Fruit fly (Drosophila melanogaster): ENCODE measurements around the gene sip2.

sip2 gene

dm6 chr2L:6919850-6920660 lies 43.8 kb downstream of the sip2 start, which contains the start of gene x16:
Gene x16 (minus strand): TSS chr2L:6920210.
- TF ChIP-seq CG15710 (tag; optimal IDR thresholded peaks at IDR 0.05) (no peak), CG8159 (tag; optimal IDR thresholded peaks at IDR 0.05) (peak; percentile 13)

dm6 chr2L:6919203-6919849 lies 44.5 kb downstream of the sip2 start:
- TF ChIP-seq Pif1B (GFP tag; optimal IDR thresholded peaks at IDR 0.05), result no peak
- TF ChIP-seq EcR (GFP tag; optimal IDR thresholded peaks at IDR 0.05), result no peak
- TF ChIP-seq CG12605 (GFP tag; IDR thresholded peaks at IDR 0.05), result no peak
- TF ChIP-seq CG34367 (tag; optimal IDR thresholded peaks at IDR 0.05), result no peak
- no peak for TF ChIP-seq CG14655 (GFP tag; optimal IDR thresholded peaks at IDR 0.05)
- TF ChIP-seq CG15710 (tag; optimal IDR thresholded peaks at IDR 0.05), result peak; percentile 4

dm6 chr2L:6918517-6919202 lies 45.2 kb downstream of the sip2 start, which contains the start of gene nop5:
Gene nop5 (minus strand): TSS chr2L:6918743.
- TF ChIP-seq CG15710 (tag; optimal IDR thresholded peaks at IDR 0.05) (peak; percentile 67), Snoo (tag; optimal IDR thresholded peaks at IDR 0.05) (peak; percentile 50), CG8159 (tag; optimal IDR thresholded peaks at IDR 0.05) (no peak), rn (GFP tag; IDR thresholded peaks at IDR 0.05) (no peak), CG9948 (tag; optimal IDR thresholded peaks at IDR 0.05) (peak; percentile 63), CG17806 (tag; optimal IDR thresholded peaks at IDR 0.05) (peak; percentile 44)

- TF ChIP-seq CG15710 (tag; optimal IDR thresholded peaks at IDR 0.05), result no peak
- TF ChIP-seq CG32121 (GFP tag; IDR thresholded peaks at IDR 0.05), result no peak
- TF ChIP-seq gl (tag; optimal IDR thresholded peaks at IDR 0.05), result no peak
- TF ChIP-seq CG9948 (tag; optimal IDR thresholded peaks at IDR 0.05), result no peak
- no peak for TF ChIP-seq CG8159 (tag; optimal IDR thresholded peaks at IDR 0.05)
- no peak for TF ChIP-seq CG12605 (GFP tag; IDR thresholded peaks at IDR 0.05)
- TF ChIP-seq EcR (GFP tag; optimal IDR thresholded peaks at IDR 0.05), result no peak
Observed at dm6 chr2L:6916345-6916744, 47.5 kb downstream of the sip2 start, which contains the start of gene CG32829. Gene CG32829 (minus strand): TSS chr2L:6916445.

dm6 chr2L:6913964-6914363 lies 49.9 kb downstream of the sip2 start, which contains the start of gene Wee1:
Gene Wee1 (minus strand): TSS chr2L:6914138.
- TF ChIP-seq CG14655 (GFP tag; optimal IDR thresholded peaks at IDR 0.05) (no peak), CG15710 (tag; optimal IDR thresholded peaks at IDR 0.05) (no peak), gl (tag; optimal IDR thresholded peaks at IDR 0.05) (no peak), CG17806 (tag; optimal IDR thresholded peaks at IDR 0.05) (no peak), D1 (tag; optimal IDR thresholded peaks at IDR 0.05) (no peak)
